Worm (Caenorhabditis elegans): ENCODE measurements around the gene clec-179.

The clec-179 gene

ce11 chrIV:7190409-7190808 is 5.9 kb upstream of the clec-179 start:
- TF ChIP-seq unc-62 (GFP tag; optimal IDR thresholded peaks at IDR 0.05): no peak

- no peak for TF ChIP-seq unc-62 (GFP tag; optimal IDR thresholded peaks at IDR 0.05)
These were observed 4.3 kb upstream of the clec-179 start, which contains the start of gene srlf-7 for ce11 chrIV:7188528-7189422. Gene srlf-7, plus strand, starts transcription at chrIV:7189287.

ce11 chrIV:7188030-7188429 is 3.5 kb upstream of the clec-179 start, which contains the start of gene C42D4.13:
Gene C42D4.13, minus strand, starts transcription at chrIV:7188130.
- no peak for TF ChIP-seq unc-62 (GFP tag; optimal IDR thresholded peaks at IDR 0.05)

- TF ChIP-seq unc-62 (GFP tag; optimal IDR thresholded peaks at IDR 0.05): no peak
These were observed 2.3 kb upstream of the clec-179 start, which contains the start of gene str-249 for ce11 chrIV:7186756-7187155. Gene str-249, minus strand, starts transcription at chrIV:7186856.

- no peak for TF ChIP-seq unc-62 (GFP tag; optimal IDR thresholded peaks at IDR 0.05)
These were observed 1.7 kb downstream of the clec-179 start for ce11 chrIV:7182818-7183217.

- TF ChIP-seq unc-62 (GFP tag; optimal IDR thresholded peaks at IDR 0.05): no peak
These were observed 4.2 kb downstream of the clec-179 start, which contains the start of gene cest-10 for ce11 chrIV:7180304-7180703. Gene cest-10, plus strand, starts transcription at chrIV:7180557.

- no peak for TF ChIP-seq unc-62 (GFP tag; optimal IDR thresholded peaks at IDR 0.05)
These were observed 5.6 kb downstream of the clec-179 start, which contains the start of gene C42D4.3 for ce11 chrIV:7178942-7179341. Gene C42D4.3, plus strand, starts transcription at chrIV:7179239.

- TF ChIP-seq unc-62 (GFP tag; optimal IDR thresholded peaks at IDR 0.05): no peak
These were observed 7.6 kb downstream of the clec-179 start, which contains the start of gene str-44 for ce11 chrIV:7176887-7177286. Gene str-44, plus strand, starts transcription at chrIV:7177187.

ce11 chrIV:7175346-7175745 is 9.2 kb downstream of the clec-179 start, which contains the start of gene C42D4.19:
Gene C42D4.19, plus strand, starts transcription at chrIV:7175646.
- no peak for TF ChIP-seq unc-62 (GFP tag; optimal IDR thresholded peaks at IDR 0.05)

ce11 chrIV:7173489-7173888 is 11.0 kb downstream of the clec-179 start, which contains the start of gene str-1:
Gene str-1, plus strand, starts transcription at chrIV:7173789.
- TF ChIP-seq unc-62 (GFP tag; optimal IDR thresholded peaks at IDR 0.05): no peak

ce11 chrIV:7171222-7171621 is 13.3 kb downstream of the clec-179 start, which contains the start of gene str-220:
Gene str-220, minus strand, starts transcription at chrIV:7171322.
- TF ChIP-seq unc-62 (GFP tag; optimal IDR thresholded peaks at IDR 0.05): no peak

- TF ChIP-seq unc-62 (GFP tag; optimal IDR thresholded peaks at IDR 0.05): no peak
These were observed 16.3 kb downstream of the clec-179 start, which contains the start of gene skr-16 for ce11 chrIV:7167983-7168760. Gene skr-16, plus strand, starts transcription at chrIV:7168710.

- no peak for TF ChIP-seq unc-62 (GFP tag; optimal IDR thresholded peaks at IDR 0.05)
These were observed 17.9 kb downstream of the clec-179 start, which contains the start of gene C42D4.18 for ce11 chrIV:7166553-7166952. Gene C42D4.18, plus strand, starts transcription at chrIV:7166783.

- no peak for TF ChIP-seq unc-62 (GFP tag; optimal IDR thresholded peaks at IDR 0.05)
These were observed 18.8 kb downstream of the clec-179 start, which contains the start of gene rpc-1 for ce11 chrIV:7165723-7166122. Gene rpc-1, minus strand, starts transcription at chrIV:7165748.

- TF ChIP-seq unc-62 (GFP tag; optimal IDR thresholded peaks at IDR 0.05): no peak
These were observed 24.9 kb downstream of the clec-179 start for ce11 chrIV:7159586-7159985.

- no peak for TF ChIP-seq unc-62 (GFP tag; optimal IDR thresholded peaks at IDR 0.05)
These were observed 26.3 kb downstream of the clec-179 start for ce11 chrIV:7158161-7158560.
